Fruit fly (Drosophila melanogaster) whole organism, prepupa: ENCODE measurements around the gene CG31524.

Experiments used
- Blimp-1 ChIP-seq: fragments of 200-800 bp; sonication (Bioruptor generic); optimal IDR thresholded peaks from 3 replicates; lab custom pipeline; 2017; ENCODE audit warnings: missing biosample characterization, missing genetic modification characterization, mild to moderate bottlenecking, moderate library complexity, missing genetic modification reagents
- CG10669 ChIP-seq: fragments of 200-800 bp; sonication (Bioruptor generic); optimal IDR thresholded peaks from 3 replicates; lab custom pipeline; 2018; ENCODE audit warnings: missing biosample characterization, mild to moderate bottlenecking, missing genetic modification characterization, moderate library complexity
- CG11294 ChIP-seq: fragments of 200-800 bp; sonication (Bioruptor generic); IDR thresholded peaks from 2 replicates; pipeline ENCODE4 v1.3.6; 2022; ENCODE audit warnings: missing biosample characterization, missing genetic modification characterization
- CG15336 ChIP-seq: fragments of 200-800 bp; sonication (Bioruptor generic); IDR thresholded peaks from 2 replicates; pipeline ENCODE4 v1.3.6; 2022; ENCODE audit warnings: missing biosample characterization, missing genetic modification characterization
- CG1621 ChIP-seq: fragments of 200-800 bp; sonication (Bioruptor generic); optimal IDR thresholded peaks from 3 replicates; lab custom pipeline; 2018; ENCODE audit warnings: missing biosample characterization, mild to moderate bottlenecking, missing genetic modification characterization
- CG16779 ChIP-seq: fragments of 200-800 bp; sonication (Bioruptor generic); optimal IDR thresholded peaks from 3 replicates; lab custom pipeline; 2017; ENCODE audit warnings: missing biosample characterization, mild to moderate bottlenecking, missing genetic modification characterization
- CG3032 ChIP-seq: fragments of 200-800 bp; optimal IDR thresholded peaks from 2 replicates; lab custom pipeline; 2019; ENCODE audit warnings: missing biosample characterization, mild to moderate bottlenecking, missing genetic modification characterization, moderate library complexity
- CG32006 ChIP-seq: fragments of 200-800 bp; sonication (Bioruptor generic); optimal IDR thresholded peaks from 3 replicates; lab custom pipeline; 2017; ENCODE audit warnings: missing biosample characterization, mild to moderate bottlenecking, missing genetic modification characterization
- CG34406 ChIP-seq: fragments of 200-800 bp; sonication (Bioruptor generic); optimal IDR thresholded peaks from 3 replicates; lab custom pipeline; 2016; ENCODE audit warnings: missing biosample characterization, missing genetic modification characterization
- CG3919 ChIP-seq: fragments of 200-800 bp; sonication (Bioruptor generic); optimal IDR thresholded peaks from 3 replicates; lab custom pipeline; 2016; ENCODE audit warnings: missing biosample characterization, missing genetic modification characterization
- CG4318 ChIP-seq: fragments of 200-800 bp; sonication (Bioruptor generic); optimal IDR thresholded peaks from 3 replicates; lab custom pipeline; 2017; ENCODE audit warnings: missing biosample characterization, mild to moderate bottlenecking, missing genetic modification characterization
- CG6163 ChIP-seq: fragments of 200-800 bp; sonication (Bioruptor generic); IDR thresholded peaks from 3 replicates; pipeline ENCODE4 v1.3.6; 2022; ENCODE audit warnings: missing biosample characterization, missing genetic modification characterization
- CG6792 ChIP-seq: fragments of 200-800 bp; sonication (Bioruptor generic); optimal IDR thresholded peaks from 3 replicates; lab custom pipeline; 2016; ENCODE audit warnings: missing biosample characterization, missing genetic modification characterization
- CG6808 ChIP-seq: fragments of 200-800 bp; sonication (Bioruptor generic); optimal IDR thresholded peaks from 3 replicates; lab custom pipeline; 2017; ENCODE audit warnings: missing biosample characterization, missing genetic modification characterization, mild to moderate bottlenecking, moderate library complexity, missing genetic modification reagents
- CG6854 ChIP-seq: fragments of 200-800 bp; sonication (Bioruptor generic); optimal IDR thresholded peaks from 2 replicates; lab custom pipeline; 2017; ENCODE audit warnings: missing biosample characterization, mild to moderate bottlenecking, missing genetic modification characterization
- CG7368 ChIP-seq: fragments of 200-800 bp; sonication (Bioruptor generic); optimal IDR thresholded peaks from 3 replicates; lab custom pipeline; 2016; ENCODE audit warnings: missing biosample characterization, missing genetic modification characterization
- CG8119 ChIP-seq: fragments of 200-800 bp; sonication (Bioruptor generic); IDR thresholded peaks from 3 replicates; pipeline ENCODE4 v1.3.6; 2022; ENCODE audit warnings: missing biosample characterization, missing genetic modification characterization
- CG8632 ChIP-seq: fragments of 200-800 bp; sonication (Bioruptor generic); optimal IDR thresholded peaks from 3 replicates; lab custom pipeline; 2016; ENCODE audit warnings: missing biosample characterization, missing genetic modification characterization
- Eip75B ChIP-seq: fragments of 200-800 bp; sonication (Bioruptor generic); optimal IDR thresholded peaks from 3 replicates; lab custom pipeline; 2016; ENCODE audit warnings: missing biosample characterization, missing genetic modification characterization
- Eip78C ChIP-seq: fragments of 200-800 bp; sonication (Bioruptor generic); peaks from one replicate; lab custom pipeline; 2016; ENCODE audit warnings: missing biosample characterization, missing genetic modification characterization
- Eip93F ChIP-seq: fragments of 200-800 bp; sonication (Bioruptor generic); optimal IDR thresholded peaks from 2 replicates; lab custom pipeline; 2016; ENCODE audit warnings: missing biosample characterization, mild to moderate bottlenecking, missing genetic modification characterization
- Ets21C ChIP-seq: fragments of 200-800 bp; sonication (Bioruptor generic); optimal IDR thresholded peaks from 3 replicates; lab custom pipeline; 2016; ENCODE audit warnings: missing biosample characterization, missing genetic modification characterization
- Ets96B ChIP-seq: fragments of 200-800 bp; optimal IDR thresholded peaks from 2 replicates; lab custom pipeline; 2019; ENCODE audit warnings: missing biosample characterization, mild to moderate bottlenecking, missing genetic modification characterization, moderate library complexity
- Gug ChIP-seq: fragments of 200-800 bp; sonication (Bioruptor generic); IDR thresholded peaks from 2 replicates; pipeline ENCODE4 v1.3.6; 2022; ENCODE audit warnings: missing biosample characterization, missing genetic modification characterization
- Hr4 ChIP-seq: fragments of 200-800 bp; sonication (Bioruptor generic); optimal IDR thresholded peaks from 3 replicates; lab custom pipeline; 2016; ENCODE audit warnings: missing biosample characterization, missing genetic modification characterization
- Lpt ChIP-seq: fragments of 200-800 bp; sonication (Bioruptor generic); optimal IDR thresholded peaks from 3 replicates; lab custom pipeline; 2016; ENCODE audit warnings: missing biosample characterization, missing genetic modification characterization
- Met ChIP-seq: fragments of 200-800 bp; sonication (Bioruptor generic); optimal IDR thresholded peaks from 3 replicates; lab custom pipeline; 2016; ENCODE audit warnings: missing biosample characterization, missing genetic modification characterization
- OdsH ChIP-seq: fragments of 200-800 bp; sonication (Bioruptor generic); optimal IDR thresholded peaks from 3 replicates; lab custom pipeline; 2016; ENCODE audit warnings: missing biosample characterization, missing genetic modification characterization
- Sox102F ChIP-seq: fragments of 200-800 bp; sonication (Bioruptor generic); optimal IDR thresholded peaks from 2 replicates; lab custom pipeline; 2016; ENCODE audit warnings: missing biosample characterization, mild to moderate bottlenecking, missing genetic modification characterization
- Sox14 ChIP-seq: fragments of 200-800 bp; sonication (Bioruptor generic); optimal IDR thresholded peaks from 3 replicates; lab custom pipeline; 2016; ENCODE audit warnings: missing biosample characterization, missing genetic modification characterization
- achi ChIP-seq: fragments of 200-800 bp; sonication (Bioruptor generic); optimal IDR thresholded peaks from 3 replicates; lab custom pipeline; 2016; ENCODE audit warnings: missing biosample characterization, missing genetic modification characterization
- acj6 ChIP-seq: fragments of 200-800 bp; sonication (Bioruptor generic); optimal IDR thresholded peaks from 3 replicates; lab custom pipeline; 2016; ENCODE audit warnings: missing biosample characterization, missing genetic modification characterization
- cyc ChIP-seq: fragments of 200-800 bp; sonication (Bioruptor generic); optimal IDR thresholded peaks from 3 replicates; lab custom pipeline; 2016; ENCODE audit warnings: missing biosample characterization, missing genetic modification characterization
- dac ChIP-seq: fragments of 200-800 bp; sonication (Bioruptor generic); optimal IDR thresholded peaks from 2 replicates; lab custom pipeline; 2017; ENCODE audit warnings: missing biosample characterization, mild to moderate bottlenecking, missing genetic modification characterization
- eg ChIP-seq: fragments of 200-800 bp; sonication (Bioruptor generic); IDR thresholded peaks from 3 replicates; pipeline ENCODE4 v1.3.6; 2022; ENCODE audit warnings: missing biosample characterization, missing genetic modification characterization
- esn ChIP-seq: fragments of 200-800 bp; sonication (Bioruptor generic); optimal IDR thresholded peaks from 2 replicates; lab custom pipeline; 2016; ENCODE audit warnings: missing biosample characterization, mild to moderate bottlenecking, missing genetic modification characterization, moderate library complexity
- fd59A ChIP-seq: fragments of 200-800 bp; sonication (Bioruptor generic); optimal IDR thresholded peaks from 2 replicates; lab custom pipeline; 2017; ENCODE audit warnings: missing biosample characterization, mild to moderate bottlenecking, missing genetic modification characterization, missing genetic modification reagents
- fd85E ChIP-seq: fragments of 200-800 bp; sonication (Bioruptor generic); optimal IDR thresholded peaks from 3 replicates; lab custom pipeline; 2016; ENCODE audit warnings: missing biosample characterization, missing genetic modification characterization
- net ChIP-seq: fragments of 200-800 bp; sonication (Bioruptor generic); optimal IDR thresholded peaks from 3 replicates; lab custom pipeline; 2016; ENCODE audit warnings: missing biosample characterization, missing genetic modification characterization
- pdm3 ChIP-seq: fragments of 200-800 bp; sonication (Bioruptor generic); optimal IDR thresholded peaks from 3 replicates; lab custom pipeline; 2016; ENCODE audit warnings: missing biosample characterization, missing genetic modification characterization
- ss ChIP-seq, 2 experiments: fragments of 200-800 bp; sonication (Bioruptor generic); optimal IDR thresholded peaks; 2 replicates in 1 of 2; 3 replicates in 1 of 2; lab custom pipeline; 2017 to 2018; ENCODE audit warnings: mild to moderate bottlenecking in 2 of 2, missing biosample characterization in 2 of 2, missing genetic modification characterization in 2 of 2, moderate library complexity in 1 of 2
- svp ChIP-seq: fragments of 200-800 bp; sonication (Bioruptor generic); peaks from one replicate; lab custom pipeline; 2016; ENCODE audit warnings: missing biosample characterization, missing genetic modification characterization
- topi ChIP-seq: fragments of 200-800 bp; sonication (Bioruptor generic); optimal IDR thresholded peaks from 3 replicates; lab custom pipeline; 2016; ENCODE audit warnings: missing biosample characterization, missing genetic modification characterization
- vri ChIP-seq: fragments of 200-800 bp; sonication (Bioruptor generic); optimal IDR thresholded peaks from 3 replicates; lab custom pipeline; 2016; ENCODE audit warnings: missing biosample characterization, mild to moderate bottlenecking, missing genetic modification characterization

The CG31524 gene

dm6 chr3R:30529570-30529969 lies 15.4 kb upstream of the CG31524 start (continued):
- no peak for TF ChIP-seq pdm3
- no peak for TF ChIP-seq CG10669 (GFP tag; lab: Kevin White, UChicago)
- no peak for TF ChIP-seq CG11294 (GFP tag; lab: Robert Waterston, UW)
- no peak for TF ChIP-seq Eip75B (GFP tag; lab: Kevin White, UChicago)
- TF ChIP-seq Eip93F = no peak
- no peak for TF ChIP-seq fd85E (GFP tag; lab: Kevin White, UChicago)
- no peak for TF ChIP-seq CG34406 (GFP tag; lab: Kevin White, UChicago)
- no peak for TF ChIP-seq CG8632 (GFP tag; lab: Kevin White, UChicago)
- TF ChIP-seq CG6808 (GFP tag; lab: Kevin White, UChicago) = no peak
- no peak for TF ChIP-seq CG3032 (tag; lab: Kevin White, UChicago)
- TF ChIP-seq Gug (GFP tag; lab: Robert Waterston, UW) = peak; percentile 24; the same call in 1 of the 2 replicates
- no peak for TF ChIP-seq Blimp-1 (GFP tag; lab: Kevin White, UChicago)
- peak; percentile 48 for TF ChIP-seq Eip78C
- TF ChIP-seq svp (GFP tag; lab: Kevin White, UChicago) = no peak
- TF ChIP-seq Sox14 (GFP tag; lab: Kevin White, UChicago) = peak; percentile 14
- TF ChIP-seq net (GFP tag; lab: Kevin White, UChicago) = no peak
- no peak for TF ChIP-seq Sox102F (GFP tag; lab: Kevin White, UChicago)
- no peak for TF ChIP-seq Lpt (GFP tag; lab: Kevin White, UChicago)
- TF ChIP-seq CG6854 (GFP tag; lab: Kevin White, UChicago) = no peak
- no peak for TF ChIP-seq acj6 (GFP tag; lab: Kevin White, UChicago)
- TF ChIP-seq CG7368 = no peak
- TF ChIP-seq achi = no peak
- peak; percentile 36 for TF ChIP-seq Hr4 (GFP tag; lab: Kevin White, UChicago)
- TF ChIP-seq ss (GFP tag; optimal IDR thresholded peaks at IDR 0.05; lab: Kevin White, UChicago) = no peak
- TF ChIP-seq esn (GFP tag; lab: Kevin White, UChicago) = no peak
- TF ChIP-seq Ets96B = no peak
- TF ChIP-seq CG4318 = no peak
- TF ChIP-seq CG8119 (GFP tag; lab: Robert Waterston, UW) = peak; percentile 35; the same call in 1 of the 3 replicates
- no peak for TF ChIP-seq CG6792 (GFP tag; lab: Kevin White, UChicago)
- TF ChIP-seq cyc (GFP tag; lab: Kevin White, UChicago) = no peak

dm6 chr3R:30528692-30529305 lies 14.6 kb upstream of the CG31524 start:
- TF ChIP-seq Ets21C = no peak
- TF ChIP-seq Eip78C = peak; percentile 32
- TF ChIP-seq CG15336 (GFP tag; lab: Robert Waterston, UW) = 0 out of 2 replicates have a peak, but pooled peaks have one; percentile 34
- TF ChIP-seq eg (GFP tag; lab: Robert Waterston, UW) = peak; percentile 41; the same call in 1 of the 3 replicates
- TF ChIP-seq CG32006 (GFP tag; lab: Kevin White, UChicago) = peak; percentile 29
- TF ChIP-seq, all 60 proteins: peak for 4

DNA sequence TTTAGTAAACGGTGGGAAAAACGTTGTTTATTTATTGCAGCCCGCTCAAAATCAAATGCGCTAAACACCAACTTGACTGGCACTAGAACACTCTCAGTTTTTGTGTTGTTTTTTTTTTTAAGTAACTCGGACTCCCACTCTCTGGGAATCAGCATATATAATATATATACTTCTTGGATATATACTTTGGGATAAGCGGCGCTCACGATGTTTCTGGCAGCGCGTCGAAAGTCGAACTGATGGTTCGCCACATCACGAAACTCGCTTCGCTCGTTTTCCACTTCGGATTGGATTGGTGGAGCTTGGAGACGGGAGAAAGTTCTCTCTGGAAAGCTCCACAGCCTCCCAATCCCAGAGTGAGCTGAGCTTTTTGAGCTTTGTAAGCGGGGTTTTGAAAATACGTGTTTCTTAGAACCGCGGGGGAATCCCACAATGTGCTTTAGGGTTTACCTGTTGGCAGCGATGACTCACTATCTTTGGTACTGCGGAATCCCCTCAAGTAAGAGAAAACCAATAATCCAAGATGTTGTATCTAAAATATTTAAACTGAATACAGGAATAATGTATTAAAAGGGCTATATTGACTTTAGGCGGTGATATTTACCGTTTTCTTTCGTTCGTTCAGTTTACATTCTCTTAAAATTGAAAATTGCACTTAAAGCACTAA lies 12.8 kb upstream of the CG31524 start, which contains the start of gene jdp:
TSS of gene jdp (minus strand) at position 239 of the 667 bp plus-strand sequence.
- TF ChIP-seq CG16779 (peak; percentile 37), ss (GFP tag; optimal IDR thresholded peaks at IDR 0.05; lab: Kevin White, UChicago) (peak; percentile 18 to 37), Sox14 (GFP tag; lab: Kevin White, UChicago) (no peak), vri (peak; percentile 11), eg (GFP tag; lab: Robert Waterston, UW) (peak; percentile 69; the same call in 2 of the 3 replicates), svp (GFP tag; lab: Kevin White, UChicago) (peak; percentile 53), dac (no peak), achi (no peak), CG6163 (peak; percentile 46; the same call in 1 of the 3 replicates), CG15336 (GFP tag; lab: Robert Waterston, UW) (peak; percentile 65), CG1621 (tag; lab: Kevin White, UChicago) (no peak), Met (GFP tag; lab: Kevin White, UChicago) (peak; percentile 8), Sox102F (GFP tag; lab: Kevin White, UChicago) (no peak), fd85E (GFP tag; lab: Kevin White, UChicago) (no peak), CG8119 (GFP tag; lab: Robert Waterston, UW) (no peak; the same call in 1 of the 3 replicates), fd59A (GFP tag; lab: Kevin White, UChicago) (no peak), pdm3 (no peak), CG6854 (GFP tag; lab: Kevin White, UChicago) (no peak), CG4318 (no peak), Gug (GFP tag; lab: Robert Waterston, UW) (no peak), CG3919 (peak; percentile 34), Eip75B (GFP tag; lab: Kevin White, UChicago) (no peak), topi (GFP tag; lab: Kevin White, UChicago) (peak; percentile 16), CG6808 (GFP tag; lab: Kevin White, UChicago) (peak; percentile 12), CG10669 (GFP tag; lab: Kevin White, UChicago) (no peak), OdsH (GFP tag; lab: Kevin White, UChicago) (no peak), CG32006 (GFP tag; lab: Kevin White, UChicago) (no peak)
